Worm (Caenorhabditis elegans): ENCODE measurements around the gene fbxa-72.

DNA sequence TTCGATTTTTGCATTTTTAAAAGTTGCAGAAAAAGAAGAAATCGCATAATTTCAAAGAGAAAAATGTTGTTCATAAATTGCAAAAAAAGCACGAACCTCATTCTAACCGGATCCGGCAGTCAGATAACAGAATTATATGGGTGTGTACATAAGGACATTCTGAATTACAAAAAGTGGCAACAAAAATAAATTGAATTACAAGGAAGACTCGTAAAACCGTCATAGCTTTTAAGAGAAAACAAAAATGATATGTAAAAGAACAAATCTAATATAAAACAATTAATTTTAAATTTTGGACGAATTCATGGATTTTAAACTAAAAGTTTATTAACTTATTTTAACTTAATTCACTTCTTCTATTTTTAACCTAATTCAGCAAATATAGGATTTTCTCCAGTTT lies 16.3 kb downstream of the fbxa-72 start, which contains the start of gene F31F4.17:
- TF ChIP-seq zip-2 (tag; optimal IDR thresholded peaks at IDR 0.05) (no peak), lin-15B (tag; optimal IDR thresholded peaks at IDR 0.05) (no peak), ceh-28 (tag; optimal IDR thresholded peaks at IDR 0.05) (no peak), ztf-11 (tag; optimal IDR thresholded peaks at IDR 0.05) (no peak)
